Worm (Caenorhabditis elegans) whole organism, L4 larva: ENCODE data around the gene R52.5.

Experiments used
- hlh-11 ChIP-seq: fragments of 200-800 bp; sonication (Bioruptor generic); optimal IDR thresholded peaks from 2 replicates; lab custom pipeline; 2018; ENCODE audit warnings: mild to moderate bottlenecking, missing genetic modification characterization, missing compliant biosample characterization
- rbr-2 ChIP-seq: sonication (generic microtip); optimal IDR thresholded peaks from 2 replicates; lab custom pipeline; 2016; ENCODE audit warnings: missing genotype, missing genetic modification characterization, missing compliant biosample characterization
- unc-62 ChIP-seq, 3 experiments: fragments of 150-350 bp in 1 of 3; sonication (generic microtip); optimal IDR thresholded peaks in 2 of 3; peaks in 1 of 3; 1 replicate in 1 of 3; 2 replicates in 2 of 3; lab custom pipeline; 2014 to 2017; ENCODE audit warnings: missing biosample characterization in 3 of 3, missing genetic modification characterization in 3 of 3, missing genetic modification reagents in 3 of 3, missing genotype in 1 of 3
- ztf-11 ChIP-seq: fragments of 150-350 bp; optimal IDR thresholded peaks from 2 replicates; lab custom pipeline; 2014; ENCODE audit warnings: missing biosample characterization, missing genetic modification characterization

DNA sequence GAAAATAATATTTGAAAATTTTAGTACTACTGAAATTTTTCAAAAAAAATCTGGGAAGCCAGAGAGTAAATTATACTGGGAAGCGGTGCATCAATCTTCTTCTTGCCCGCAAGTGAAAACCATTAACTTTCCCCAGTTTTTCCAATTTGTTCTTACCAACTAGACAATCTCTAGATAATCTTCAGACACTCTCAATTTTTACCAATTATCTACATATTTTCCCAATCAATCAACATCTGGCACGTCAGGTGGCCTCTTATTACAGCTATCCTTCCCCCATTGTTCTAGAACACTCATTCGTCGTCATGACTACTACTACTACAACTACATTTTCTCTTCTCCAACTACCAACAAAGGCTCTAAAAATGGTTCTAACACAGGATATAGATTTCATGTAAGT is 45.3 kb downstream of the R52.5 start, which contains the start of gene fbxb-6:
- TF ChIP-seq hlh-11 (tag; lab: Kevin White, UChicago), result no peak
- no peak for TF ChIP-seq ztf-11 (tag; lab: Kevin White, UChicago)
- TF ChIP-seq rbr-2, result no peak
- TF ChIP-seq unc-62 (GFP tag; optimal IDR thresholded peaks at IDR 0.05 in 1 of 2; lab: Kevin White, UChicago), result no peak
- TF ChIP-seq unc-62 (tag; optimal IDR thresholded peaks at IDR 0.05; lab: Kevin White, UChicago), result no peak
